Worm (Caenorhabditis elegans): ENCODE data around the gene nish-1.

DNA sequence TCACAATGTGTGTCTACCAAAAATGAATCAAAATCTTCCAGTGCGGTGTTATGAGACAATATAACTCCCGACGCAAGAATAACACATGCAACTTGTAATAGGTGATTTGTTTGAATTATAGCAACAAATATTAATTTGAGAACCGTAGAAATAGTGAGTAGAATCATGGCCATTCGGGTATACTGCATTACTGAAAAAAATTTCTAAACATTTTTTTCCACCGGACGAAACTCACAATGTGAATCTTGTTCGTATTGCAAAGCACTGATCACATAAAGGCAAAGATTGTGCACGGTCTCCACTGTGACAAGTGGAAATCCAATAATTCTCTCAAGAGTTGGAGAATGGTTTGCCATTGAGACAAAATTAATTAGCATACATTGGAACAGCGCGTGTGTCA is 38.3 kb downstream of the nish-1 start:
- TF ChIP-seq ztf-11 (tag; optimal IDR thresholded peaks at IDR 0.05), result no peak
- TF ChIP-seq nhr-28 (tag; optimal IDR thresholded peaks at IDR 0.05), result no peak
- no peak for TF ChIP-seq unc-62 (GFP tag; optimal IDR thresholded peaks at IDR 0.05)
- no peak for TF ChIP-seq unc-120 (tag; optimal IDR thresholded peaks at IDR 0.05; ENCODE audit: poor library complexity, severe bottlenecking)
